Fruit fly (Drosophila melanogaster) whole organism, embryonic: ENCODE results near the gene Gr39a.
A peak's percentile ranks its signal among the peaks of the same experiment; 100 is the strongest.

Source experiments
- Atf6 ChIP-seq: fragments of 200-800 bp; sonication (Bioruptor generic); IDR thresholded peaks from 2 replicates; pipeline ENCODE4 v1.3.6; 2022; ENCODE audit warnings: missing biosample characterization, missing genetic modification characterization
- B-H1 ChIP-seq: fragments of 200-800 bp; sonication (Bioruptor generic); IDR thresholded peaks from 3 replicates; pipeline ENCODE4 v1.3.6; 2022; ENCODE audit warnings: missing biosample characterization, missing genetic modification characterization
- BEAF-32 ChIP-seq: fragments of 200-800 bp; sonication (Bioruptor generic); optimal IDR thresholded peaks from 3 replicates; lab custom pipeline; 2017; ENCODE audit warnings: missing biosample characterization, missing genetic modification characterization, mild to moderate bottlenecking, moderate library complexity, missing genetic modification reagents
- CG10321 ChIP-seq: fragments of 200-800 bp; sonication (Bioruptor generic); IDR thresholded peaks from 2 replicates; pipeline ENCODE4 v1.3.6; 2022; ENCODE audit warnings: missing biosample characterization, missing genetic modification characterization
- CG15479 ChIP-seq: fragments of 200-800 bp; sonication (Bioruptor generic); optimal IDR thresholded peaks from 3 replicates; lab custom pipeline; 2019; ENCODE audit warnings: missing biosample characterization, mild to moderate bottlenecking, missing genetic modification characterization, moderate library complexity
- CG15601 ChIP-seq: fragments of 200-800 bp; sonication (Bioruptor generic); optimal IDR thresholded peaks from 3 replicates; lab custom pipeline; 2019; ENCODE audit warnings: missing biosample characterization, mild to moderate bottlenecking, missing genetic modification characterization, moderate library complexity
- CG1603 ChIP-seq: fragments of 200-800 bp; sonication (Bioruptor generic); optimal IDR thresholded peaks from 2 replicates; lab custom pipeline; 2019; ENCODE audit warnings: missing biosample characterization, mild to moderate bottlenecking, missing genetic modification characterization, moderate library complexity
- CG17186 ChIP-seq: fragments of 200-800 bp; sonication (Bioruptor generic); optimal IDR thresholded peaks from 3 replicates; lab custom pipeline; 2017; ENCODE audit warnings: missing biosample characterization, missing genetic modification reagents, missing genetic modification characterization
- CG2199 ChIP-seq: fragments of 200-800 bp; sonication (Bioruptor generic); IDR thresholded peaks from 3 replicates; pipeline ENCODE4 v1.3.6; 2022; ENCODE audit warnings: missing biosample characterization, missing genetic modification characterization
- CG2678 ChIP-seq: fragments of 200-800 bp; sonication (Bioruptor generic); optimal IDR thresholded peaks from 3 replicates; lab custom pipeline; 2019; ENCODE audit warnings: missing biosample characterization, mild to moderate bottlenecking, missing genetic modification characterization, moderate library complexity
- CG30403 ChIP-seq: fragments of 200-800 bp; sonication (Bioruptor generic); optimal IDR thresholded peaks from 3 replicates; lab custom pipeline; 2016; ENCODE audit warnings: missing biosample characterization, missing genetic modification characterization
- CG3163 ChIP-seq: fragments of 200-800 bp; sonication (Bioruptor generic); optimal IDR thresholded peaks from 3 replicates; lab custom pipeline; 2016; ENCODE audit warnings: missing biosample characterization, missing genetic modification characterization
- CG32767 ChIP-seq: fragments of 200-800 bp; sonication (Bioruptor generic); IDR thresholded peaks from 2 replicates; pipeline ENCODE4 v1.3.6; 2022; ENCODE audit warnings: missing biosample characterization, missing genetic modification characterization
- CG3847 ChIP-seq: fragments of 200-800 bp; sonication (Bioruptor generic); IDR thresholded peaks from 2 replicates; pipeline ENCODE4 v1.3.6; 2022; ENCODE audit warnings: missing biosample characterization, missing genetic modification characterization
- CG4282 ChIP-seq: fragments of 200-800 bp; sonication (Bioruptor generic); optimal IDR thresholded peaks from 2 replicates; lab custom pipeline; 2016; ENCODE audit warnings: missing biosample characterization, missing genetic modification characterization
- CG6813 ChIP-seq: fragments of 200-800 bp; sonication (Bioruptor generic); optimal IDR thresholded peaks from 2 replicates; lab custom pipeline; 2017; ENCODE audit warnings: missing biosample characterization, missing genetic modification characterization, mild to moderate bottlenecking, moderate library complexity, missing genetic modification reagents
- CG7271 ChIP-seq: fragments of 200-800 bp; sonication (Bioruptor generic); optimal IDR thresholded peaks from 2 replicates; lab custom pipeline; 2018; ENCODE audit warnings: missing biosample characterization, mild to moderate bottlenecking, missing genetic modification characterization, moderate library complexity
- CG7372 ChIP-seq: fragments of 200-800 bp; sonication (Bioruptor generic); IDR thresholded peaks from 2 replicates; pipeline ENCODE4 v1.3.6; 2022; ENCODE audit warnings: missing biosample characterization, missing genetic modification characterization
- CG7928 ChIP-seq: fragments of 200-800 bp; sonication (Bioruptor generic); optimal IDR thresholded peaks from 2 replicates; lab custom pipeline; 2017; ENCODE audit warnings: missing biosample characterization, mild to moderate bottlenecking, missing genetic modification characterization
- CG8924 ChIP-seq: fragments of 200-800 bp; optimal IDR thresholded peaks from 3 replicates; lab custom pipeline; 2019; ENCODE audit warnings: missing biosample characterization, mild to moderate bottlenecking, missing genetic modification characterization, moderate library complexity
- CTCF ChIP-seq: fragments of 200-800 bp; sonication (Bioruptor generic); optimal IDR thresholded peaks from 2 replicates; lab custom pipeline; 2017; ENCODE audit warnings: missing biosample characterization, mild to moderate bottlenecking, missing genetic modification characterization, moderate library complexity
- CkIIα-i1 ChIP-seq: fragments of 200-800 bp; sonication (Bioruptor generic); IDR thresholded peaks from 2 replicates; pipeline ENCODE4 v1.3.6; 2022; ENCODE audit warnings: missing biosample characterization, missing genetic modification characterization
- CrebB ChIP-seq: fragments of 200-800 bp; sonication (Bioruptor generic); optimal IDR thresholded peaks from 3 replicates; lab custom pipeline; 2018; ENCODE audit warnings: missing biosample characterization, mild to moderate bottlenecking, missing genetic modification characterization
- Dek ChIP-seq: fragments of 200-800 bp; sonication (Bioruptor generic); optimal IDR thresholded peaks from 3 replicates; lab custom pipeline; 2019; ENCODE audit warnings: missing biosample characterization, mild to moderate bottlenecking, missing genetic modification characterization, moderate library complexity
- Gug ChIP-seq: fragments of 200-800 bp; sonication (Bioruptor generic); IDR thresholded peaks from 4 replicates; pipeline ENCODE4 v1.3.6; 2022; ENCODE audit warnings: missing biosample characterization, missing genetic modification characterization
- HHEX ChIP-seq: fragments of 200-800 bp; sonication (Bioruptor generic); optimal IDR thresholded peaks from 3 replicates; lab custom pipeline; 2017; ENCODE audit warnings: missing biosample characterization, mild to moderate bottlenecking, missing genetic modification characterization, missing genetic modification reagents
- MESR4 ChIP-seq: fragments of 200-800 bp; sonication (Bioruptor generic); optimal IDR thresholded peaks from 2 replicates; lab custom pipeline; 2018; ENCODE audit warnings: missing biosample characterization, mild to moderate bottlenecking, missing genetic modification characterization, moderate library complexity
- Med ChIP-seq: fragments of 200-800 bp; sonication (Bioruptor generic); peaks from one replicate; lab custom pipeline; 2016; ENCODE audit warnings: missing biosample characterization, missing genetic modification characterization, mild to moderate bottlenecking, inconsistent platforms, moderate library complexity
- Opbp ChIP-seq: fragments of 200-800 bp; sonication (Bioruptor generic); IDR thresholded peaks from 3 replicates; pipeline ENCODE4 v1.3.6; 2022; ENCODE audit warnings: missing biosample characterization, missing genetic modification characterization; ENCODE audit not compliant: partially characterized antibody
- Ravus ChIP-seq: fragments of 200-800 bp; sonication (Bioruptor generic); IDR thresholded peaks from 2 replicates; pipeline ENCODE4 v1.3.6; 2022; ENCODE audit warnings: missing biosample characterization, missing genetic modification characterization
- Sry-δ ChIP-seq: fragments of 200-800 bp; sonication (Bioruptor generic); optimal IDR thresholded peaks from 2 replicates; lab custom pipeline; 2016; ENCODE audit warnings: missing biosample characterization, missing genetic modification characterization
- TFAM ChIP-seq: fragments of 200-800 bp; sonication (Bioruptor generic); optimal IDR thresholded peaks from 2 replicates; lab custom pipeline; 2017; ENCODE audit warnings: missing biosample characterization, missing genetic modification characterization, inconsistent platforms
- Taf1 ChIP-seq: fragments of 200-800 bp; sonication (Bioruptor generic); IDR thresholded peaks from 2 replicates; pipeline ENCODE4 v1.3.6; 2022; ENCODE audit warnings: missing biosample characterization, missing genetic modification characterization
- ap ChIP-seq: fragments of 200-800 bp; sonication (Bioruptor generic); IDR thresholded peaks from 2 replicates; pipeline ENCODE4 v1.3.6; 2022; ENCODE audit warnings: missing biosample characterization, missing genetic modification characterization
- bab2 ChIP-seq: fragments of 200-800 bp; sonication (Bioruptor generic); optimal IDR thresholded peaks from 2 replicates; lab custom pipeline; 2016; ENCODE audit warnings: missing biosample characterization, missing genetic modification characterization
- btn ChIP-seq: fragments of 200-800 bp; sonication (Bioruptor generic); optimal IDR thresholded peaks from 2 replicates; lab custom pipeline; 2016; ENCODE audit warnings: missing biosample characterization, missing genetic modification characterization
- cato ChIP-seq: fragments of 200-800 bp; sonication (Bioruptor generic); optimal IDR thresholded peaks from 2 replicates; lab custom pipeline; 2016; ENCODE audit warnings: missing biosample characterization, missing genetic modification characterization, borderline replicate concordance
- disco-r ChIP-seq: fragments of 200-800 bp; sonication (Bioruptor generic); optimal IDR thresholded peaks from 2 replicates; lab custom pipeline; 2016; ENCODE audit warnings: missing biosample characterization, missing genetic modification characterization
- en ChIP-seq: fragments of 200-800 bp; sonication (Bioruptor generic); optimal IDR thresholded peaks from 2 replicates; lab custom pipeline; 2016; ENCODE audit warnings: missing biosample characterization, missing genetic modification characterization
- eve ChIP-seq, 2 experiments: fragments of >200 bp; optimal IDR thresholded peaks; 2 replicates each; lab custom pipeline; 2017; ENCODE audit warnings: missing biosample characterization in 2 of 2, missing genetic modification characterization in 2 of 2
- eyg ChIP-seq: fragments of 200-800 bp; sonication (Bioruptor generic); optimal IDR thresholded peaks from 3 replicates; lab custom pipeline; 2016; ENCODE audit warnings: missing biosample characterization, missing genetic modification characterization
- fu2 ChIP-seq: fragments of 200-800 bp; sonication (Bioruptor generic); optimal IDR thresholded peaks from 2 replicates; lab custom pipeline; 2016; ENCODE audit warnings: missing biosample characterization, missing genetic modification characterization
- grn ChIP-seq: fragments of 200-800 bp; sonication (Bioruptor generic); optimal IDR thresholded peaks from 3 replicates; lab custom pipeline; 2017; ENCODE audit warnings: missing biosample characterization, missing genetic modification characterization
- ham ChIP-seq: fragments of 200-800 bp; sonication (Bioruptor generic); IDR thresholded peaks from 2 replicates; pipeline ENCODE4 v1.3.6; 2022; ENCODE audit warnings: missing biosample characterization, missing genetic modification characterization
- jumu ChIP-seq: fragments of 200-800 bp; sonication (Bioruptor generic); optimal IDR thresholded peaks from 3 replicates; lab custom pipeline; 2016; ENCODE audit warnings: missing biosample characterization, missing genetic modification characterization
- lab ChIP-seq: fragments of 200-800 bp; sonication (Bioruptor generic); optimal IDR thresholded peaks from 3 replicates; lab custom pipeline; 2017; ENCODE audit warnings: missing biosample characterization, missing genetic modification characterization, mild to moderate bottlenecking, moderate library complexity, missing genetic modification reagents
- phol ChIP-seq: fragments of 200-800 bp; sonication (Bioruptor generic); optimal IDR thresholded peaks from 3 replicates; lab custom pipeline; 2018; ENCODE audit warnings: missing biosample characterization, mild to moderate bottlenecking, missing genetic modification characterization, moderate library complexity
- pum ChIP-seq: fragments of 200-800 bp; sonication (Bioruptor generic); optimal IDR thresholded peaks from 2 replicates; lab custom pipeline; 2016; ENCODE audit warnings: missing biosample characterization, missing genetic modification characterization
- slou ChIP-seq: fragments of 200-800 bp; sonication (Bioruptor generic); optimal IDR thresholded peaks from 3 replicates; lab custom pipeline; 2016; ENCODE audit warnings: missing biosample characterization, missing genetic modification characterization
- stwl ChIP-seq: fragments of 200-800 bp; sonication (Bioruptor generic); optimal IDR thresholded peaks from 3 replicates; lab custom pipeline; 2018; ENCODE audit warnings: missing biosample characterization, mild to moderate bottlenecking, missing genetic modification characterization, moderate library complexity
- wor ChIP-seq: fragments of 200-800 bp; sonication (Bioruptor generic); IDR thresholded peaks from 2 replicates; pipeline ENCODE4 v1.3.6; 2022; ENCODE audit warnings: missing biosample characterization, missing genetic modification characterization
- z ChIP-seq: fragments of 200-800 bp; sonication (Bioruptor generic); IDR thresholded peaks from 3 replicates; pipeline ENCODE4 v1.3.6; 2022; ENCODE audit warnings: missing biosample characterization, missing genetic modification characterization
- zfh2 ChIP-seq: fragments of 200-800 bp; sonication (Bioruptor generic); optimal IDR thresholded peaks from 2 replicates; lab custom pipeline; 2016; ENCODE audit warnings: missing biosample characterization, missing genetic modification characterization

The Gr39a gene

dm6 chr2L:21262832-21263231 lies 27.7 kb upstream of the Gr39a start, which contains the start of gene CG8671 (continued):
- 0 out of 3 replicates have a peak, but pooled peaks have one; percentile 30 for TF ChIP-seq CG2199
- no peak for TF ChIP-seq CG4282 (GFP tag; lab: Kevin White, UChicago)
- no peak for TF ChIP-seq btn (GFP tag; lab: Kevin White, UChicago)
- TF ChIP-seq CG15601 (tag; lab: Kevin White, UChicago): peak; percentile 7
- peak; percentile 82 for TF ChIP-seq Med (GFP tag; lab: Kevin White, UChicago)
- TF ChIP-seq MESR4: peak; percentile 85
- TF ChIP-seq Taf1 (GFP tag; lab: Robert Waterston, UW): no peak
- no peak for TF ChIP-seq fu2 (GFP tag; lab: Kevin White, UChicago)
- no peak for TF ChIP-seq CrebB (tag; lab: Kevin White, UChicago)
- TF ChIP-seq HHEX (GFP tag; lab: Kevin White, UChicago): no peak
- TF ChIP-seq CG8924 (tag; lab: Kevin White, UChicago): peak; percentile 53
- no peak for TF ChIP-seq cato (GFP tag; lab: Kevin White, UChicago)
- TF ChIP-seq Ravus (GFP tag; lab: Robert Waterston, UW): no peak
- no peak for TF ChIP-seq CG6813 (GFP tag; lab: Kevin White, UChicago)
- no peak for TF ChIP-seq CG3163 (GFP tag; lab: Kevin White, UChicago)
- TF ChIP-seq slou (GFP tag; lab: Kevin White, UChicago): no peak
- peak; percentile 0 for TF ChIP-seq CTCF
- TF ChIP-seq grn: no peak
- TF ChIP-seq CkIIα-i1 (GFP tag; lab: Robert Waterston, UW): no peak
- TF ChIP-seq eve (GFP tag; optimal IDR thresholded peaks at IDR 0.05; lab: Kevin White, UChicago): no peak
- no peak for TF ChIP-seq jumu
- TF ChIP-seq TFAM: no peak
- peak; percentile 2 for TF ChIP-seq phol (tag; lab: Kevin White, UChicago)
- TF ChIP-seq stwl (tag; lab: Kevin White, UChicago): peak; percentile 84
- no peak for TF ChIP-seq z
- TF ChIP-seq ham: no peak
- no peak for TF ChIP-seq wor (GFP tag; lab: Robert Waterston, UW)
- TF ChIP-seq Opbp: no peak
- TF ChIP-seq ap (GFP tag; lab: Robert Waterston, UW): no peak
- no peak for TF ChIP-seq Atf6 (GFP tag; lab: Robert Waterston, UW)
- TF ChIP-seq CG1603 (tag; lab: Kevin White, UChicago): peak; percentile 62
- TF ChIP-seq CG10321 (GFP tag; lab: Robert Waterston, UW): no peak
- no peak for TF ChIP-seq Gug
- TF ChIP-seq disco-r: no peak
- TF ChIP-seq CG7928 (GFP tag; lab: Kevin White, UChicago): no peak
- TF ChIP-seq eyg (GFP tag; lab: Kevin White, UChicago): no peak
- TF ChIP-seq CG30403 (GFP tag; lab: Kevin White, UChicago): no peak
- peak; percentile 33 for TF ChIP-seq BEAF-32 (GFP tag; lab: Kevin White, UChicago)
- no peak for TF ChIP-seq CG7271 (tag; lab: Kevin White, UChicago)
- peak; percentile 11 for TF ChIP-seq Sry-δ (GFP tag; lab: Kevin White, UChicago)
- no peak for TF ChIP-seq pum
- TF ChIP-seq CG17186 (GFP tag; lab: Kevin White, UChicago): peak; percentile 1
- TF ChIP-seq lab (GFP tag; lab: Kevin White, UChicago): no peak
- no peak; the same call in 1 of the 2 replicates for TF ChIP-seq CG3847 (GFP tag; lab: Robert Waterston, UW)
- no peak for TF ChIP-seq B-H1 (GFP tag; lab: Robert Waterston, UW)
- TF ChIP-seq CG15479 (GFP tag; lab: Kevin White, UChicago): no peak
- TF ChIP-seq en (GFP tag; lab: Kevin White, UChicago): no peak
- no peak for TF ChIP-seq CG2678
- TF ChIP-seq bab2: no peak
- no peak for TF ChIP-seq CG7372 (GFP tag; lab: Robert Waterston, UW)
- no peak for TF ChIP-seq Dek (tag; lab: Kevin White, UChicago)
- no peak; the same call in 1 of the 2 replicates for TF ChIP-seq CG32767
- TF ChIP-seq zfh2 (GFP tag; lab: Kevin White, UChicago): no peak
